Worm (Caenorhabditis elegans): Measurements from ENCODE around the gene ubh-1.

ubh-1 gene

ce11 chrV:6514887-6515324 is 3.7 kb upstream of the ubh-1 start, which contains the start of gene dpy-11:
TSS of gene dpy-11 (minus strand) at chrV:6515240.
- TF ChIP-seq snpc-4 (GFP tag; optimal IDR thresholded peaks at IDR 0.05) (peak; percentile 21), snpc-4 (tag; optimal IDR thresholded peaks at IDR 0.05) (peak in 2 of 4 experiments; percentile 9 to 26), F52B5.7 (tag; optimal IDR thresholded peaks at IDR 0.05) (peak; percentile 74), nfya-1 (tag; optimal IDR thresholded peaks at IDR 0.05; ENCODE audit: borderline replicate concordance, insufficient read depth) (no peak), ztf-18 (tag; optimal IDR thresholded peaks at IDR 0.05) (no peak), ZK185.1 (tag; optimal IDR thresholded peaks at IDR 0.05; ENCODE audit: poor library complexity, severe bottlenecking) (peak; percentile 22), ceh-27 (GFP tag; optimal IDR thresholded peaks at IDR 0.05) (no peak), egrh-3 (GFP tag; IDR thresholded peaks at IDR 0.05) (no peak), egl-44 (GFP tag; IDR thresholded peaks at IDR 0.05) (peak; percentile 25; the same call in 1 of the 2 replicates), attf-6 (GFP tag; IDR thresholded peaks at IDR 0.05) (no peak; the same call in 1 of the 2 replicates), madf-8 (GFP tag; conservative IDR thresholded peaks at IDR 0.05) (no peak), ztf-22 (GFP tag; optimal IDR thresholded peaks at IDR 0.05) (peak; percentile 19), hlh-12 (tag; optimal IDR thresholded peaks at IDR 0.05) (no peak), fkh-3 (tag; optimal IDR thresholded peaks at IDR 0.05) (no peak), lsl-1 (GFP tag; optimal IDR thresholded peaks at IDR 0.05) (no peak), akir-1 (GFP tag; optimal IDR thresholded peaks at IDR 0.05) (no peak), attf-3 (GFP tag; conservative IDR thresholded peaks at IDR 0.05) (no peak), zim-3 (tag; optimal IDR thresholded peaks at IDR 0.05) (no peak), sea-2 (GFP tag; IDR thresholded peaks at IDR 0.05) (no peak), lin-35 (GFP tag; optimal IDR thresholded peaks at IDR 0.05) (peak in 1 of 3 experiments; percentile 59), let-607 (tag; optimal IDR thresholded peaks at IDR 0.05) (peak in 1 of 2 experiments; percentile 1), ceh-58 (GFP tag; IDR thresholded peaks at IDR 0.05) (no peak), efl-1 (GFP tag; optimal IDR thresholded peaks at IDR 0.05) (no peak), F39B2.1 (GFP tag; IDR thresholded peaks at IDR 0.05) (0 out of 2 replicates have a peak, but pooled peaks have one; percentile 53), nhr-90 (tag; optimal IDR thresholded peaks at IDR 0.05) (peak; percentile 1), unc-62 (GFP tag; optimal IDR thresholded peaks at IDR 0.05) (no peak), let-526 (GFP tag; IDR thresholded peaks at IDR 0.05) (no peak), F57A8.1 (GFP tag; optimal IDR thresholded peaks at IDR 0.05) (no peak), T07F8.4 (tag; optimal IDR thresholded peaks at IDR 0.05) (no peak), die-1 (tag; optimal IDR thresholded peaks at IDR 0.05) (peak; percentile 41), mcd-1 (GFP tag; IDR thresholded peaks at IDR 0.05) (peak; percentile 58; the same call in 1 of the 2 replicates), rpc-1 (optimal IDR thresholded peaks at IDR 0.05) (no peak), rpc-1 (tag; optimal IDR thresholded peaks at IDR 0.05) (no peak), hmg-1.2 (GFP tag; IDR thresholded peaks at IDR 0.05) (peak; percentile 51), F33H1.4 (GFP tag; IDR thresholded peaks at IDR 0.05) (no peak), B0019.2 (GFP tag; conservative IDR thresholded peaks at IDR 0.05) (no peak), nfya-2 (GFP tag; IDR thresholded peaks at IDR 0.05) (no peak), aptf-2 (GFP tag; conservative IDR thresholded peaks at IDR 0.05) (no peak), lir-1 (GFP tag; conservative IDR thresholded peaks at IDR 0.05) (no peak), hsf-1 (GFP tag; IDR thresholded peaks at IDR 0.05) (peak; percentile 12; the same call in 1 of the 2 replicates), madf-6 (GFP tag; IDR thresholded peaks at IDR 0.05) (peak; percentile 61), F23B12.7 (tag; optimal IDR thresholded peaks at IDR 0.05; ENCODE audit: insufficient read depth) (no peak), K12H6.12 (tag; optimal IDR thresholded peaks at IDR 0.05) (no peak), egl-18 (GFP tag; IDR thresholded peaks at IDR 0.05) (no peak), F49E8.2 (tag; optimal IDR thresholded peaks at IDR 0.05; ENCODE audit: insufficient read depth) (no peak), ets-4 (GFP tag; optimal IDR thresholded peaks at IDR 0.05) (peak; percentile 30), F55B11.4 (tag; optimal IDR thresholded peaks at IDR 0.05; ENCODE audit: borderline replicate concordance, insufficient read depth) (no peak), unc-130 (GFP tag; optimal IDR thresholded peaks at IDR 0.05) (peak; percentile 47)
